Worm (Caenorhabditis elegans) whole organism, midembryonic: ENCODE measurements around the gene ZK783.7.

ENCODE experiments used
- T22C8.4 ChIP-seq: fragments of 200-800 bp; sonication (Bioruptor generic); IDR thresholded peaks from 2 replicates; pipeline ENCODE4 v1.3.6; 2022; ENCODE audit warnings: missing genetic modification characterization, missing compliant biosample characterization
- cog-1 ChIP-seq: sonication (generic microtip); optimal IDR thresholded peaks from 2 replicates; lab custom pipeline; 2016; ENCODE audit warnings: missing genetic modification characterization, missing compliant biosample characterization
- flt-1 ChIP-seq: fragments of 200-800 bp; sonication (Bioruptor generic); IDR thresholded peaks from 2 replicates; pipeline ENCODE4 v1.3.6; 2022; ENCODE audit warnings: missing genetic modification characterization, missing compliant biosample characterization
- klf-2 ChIP-seq: fragments of 200-800 bp; sonication (Bioruptor generic); conservative IDR thresholded peaks from 2 replicates; pipeline ENCODE4 v1.3.6; 2022; ENCODE audit warnings: missing genetic modification reagents, missing genetic modification characterization, missing compliant biosample characterization
- med-1 ChIP-seq: sonication (generic microtip); optimal IDR thresholded peaks from 2 replicates; lab custom pipeline; 2017; ENCODE audit warnings: missing genetic modification characterization, mild to moderate bottlenecking, missing compliant biosample characterization, antibody characterized with exemption, missing genetic modification reagents; ENCODE audit not compliant: insufficient read depth
- ref-1 ChIP-seq: fragments of 200-800 bp; sonication (Bioruptor generic); conservative IDR thresholded peaks from 2 replicates; pipeline ENCODE4 v1.3.6; 2022; ENCODE audit warnings: missing genetic modification reagents, missing genetic modification characterization, missing compliant biosample characterization
- tab-1 ChIP-seq: fragments of 200-800 bp; sonication (Bioruptor generic); IDR thresholded peaks from 2 replicates; pipeline ENCODE4 v1.3.6; 2022; ENCODE audit warnings: missing genetic modification characterization, missing compliant biosample characterization
- ztf-23 ChIP-seq: fragments of 200-800 bp; sonication (Bioruptor generic); IDR thresholded peaks from 2 replicates; pipeline ENCODE4 v1.3.6; 2022; ENCODE audit warnings: missing genetic modification reagents, missing genetic modification characterization, missing compliant biosample characterization
- ztf-29 ChIP-seq: fragments of 200-800 bp; sonication (Bioruptor generic); IDR thresholded peaks from 2 replicates; pipeline ENCODE4 v1.3.6; 2022; ENCODE audit warnings: missing genetic modification reagents, missing genetic modification characterization, missing compliant biosample characterization

The ZK783.7 gene

ce11 chrIII:7661162-7661561, 4.6 kb downstream of the ZK783.7 start:
- TF ChIP-seq ztf-29 (GFP tag; lab: Robert Waterston, UW) (no peak), ref-1 (GFP tag; lab: Robert Waterston, UW) (no peak), cog-1 (tag; lab: Kevin White, UChicago) (no peak), ztf-23 (GFP tag; lab: Robert Waterston, UW) (no peak), flt-1 (GFP tag; lab: Robert Waterston, UW) (no peak), med-1 (no peak), tab-1 (no peak), T22C8.4 (GFP tag; lab: Robert Waterston, UW) (no peak), klf-2 (GFP tag; lab: Robert Waterston, UW) (no peak)

ce11 chrIII:7661978-7662377, 5.5 kb downstream of the ZK783.7 start, which contains the start of gene lido-18:
lido-18 (plus strand) TSS chrIII:7662278.
- TF ChIP-seq cog-1 (tag; lab: Kevin White, UChicago): no peak
- TF ChIP-seq ref-1 (GFP tag; lab: Robert Waterston, UW): no peak

DNA sequence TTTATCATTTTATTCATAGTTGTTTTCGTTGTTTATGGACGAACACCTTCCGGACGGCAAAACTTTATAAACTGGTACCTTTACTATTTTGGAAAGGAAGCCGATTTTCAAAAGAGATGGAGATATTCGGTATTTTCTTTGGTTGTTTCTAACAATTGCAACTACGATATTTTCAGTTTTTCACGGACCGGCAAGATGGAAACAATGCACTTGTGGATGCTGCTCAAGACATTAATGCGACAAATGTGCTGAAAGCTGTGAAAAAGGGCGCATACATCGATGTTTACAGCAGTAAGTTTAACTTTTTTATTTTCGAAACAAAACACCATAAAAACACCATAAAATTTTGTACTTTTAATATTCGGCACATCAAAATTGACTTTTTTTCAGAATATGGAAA, 9.4 kb downstream of the ZK783.7 start:
- TF ChIP-seq klf-2 (GFP tag; lab: Robert Waterston, UW) (no peak), ref-1 (GFP tag; lab: Robert Waterston, UW) (no peak), flt-1 (GFP tag; lab: Robert Waterston, UW) (no peak), ztf-23 (GFP tag; lab: Robert Waterston, UW) (no peak), tab-1 (no peak), T22C8.4 (GFP tag; lab: Robert Waterston, UW) (no peak), med-1 (no peak), ztf-29 (GFP tag; lab: Robert Waterston, UW) (no peak), cog-1 (tag; lab: Kevin White, UChicago) (no peak)

- TF ChIP-seq tab-1 (no peak), T22C8.4 (GFP tag; lab: Robert Waterston, UW) (no peak), flt-1 (GFP tag; lab: Robert Waterston, UW) (no peak), med-1 (no peak), ref-1 (GFP tag; lab: Robert Waterston, UW) (no peak), klf-2 (GFP tag; lab: Robert Waterston, UW) (no peak), ztf-23 (GFP tag; lab: Robert Waterston, UW) (no peak), cog-1 (tag; lab: Kevin White, UChicago) (no peak), ztf-29 (GFP tag; lab: Robert Waterston, UW) (no peak)
Observed at ce11 chrIII:7672411-7672810, 15.9 kb downstream of the ZK783.7 start.

ce11 chrIII:7692287-7692686, 35.8 kb downstream of the ZK783.7 start:
- TF ChIP-seq flt-1 (GFP tag; lab: Robert Waterston, UW): no peak
- no peak for TF ChIP-seq ztf-29 (GFP tag; lab: Robert Waterston, UW)
- TF ChIP-seq cog-1 (tag; lab: Kevin White, UChicago): no peak
- TF ChIP-seq T22C8.4 (GFP tag; lab: Robert Waterston, UW): no peak
- no peak for TF ChIP-seq med-1
- no peak for TF ChIP-seq ref-1 (GFP tag; lab: Robert Waterston, UW)
- TF ChIP-seq klf-2 (GFP tag; lab: Robert Waterston, UW): no peak
- TF ChIP-seq ztf-23 (GFP tag; lab: Robert Waterston, UW): no peak
- TF ChIP-seq tab-1: no peak

DNA sequence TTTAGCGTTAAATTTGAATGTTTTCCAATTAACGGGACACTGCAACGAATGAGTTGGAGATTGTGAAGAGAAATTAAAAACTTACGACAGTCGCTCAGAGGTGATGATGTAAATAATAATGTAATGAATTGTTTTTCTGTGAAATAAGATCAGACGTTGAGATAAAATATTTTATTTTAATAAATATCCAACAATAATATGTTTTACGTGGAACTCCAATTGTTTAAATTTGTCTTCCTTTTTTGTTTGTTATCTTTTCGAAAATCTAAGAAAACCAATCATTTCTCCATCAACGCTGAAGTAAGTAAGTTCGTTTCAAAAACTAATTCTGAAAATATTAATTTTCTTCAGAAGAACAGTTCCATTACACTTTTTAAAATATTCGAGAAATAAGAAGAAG, 37.8 kb downstream of the ZK783.7 start, which contains the start of gene C18H2.5:
TSS of gene C18H2.5 (minus strand) at position 101 of the 400 bp plus-strand sequence.
- no peak for TF ChIP-seq klf-2 (GFP tag; lab: Robert Waterston, UW)
- TF ChIP-seq flt-1 (GFP tag; lab: Robert Waterston, UW): no peak
- TF ChIP-seq ref-1 (GFP tag; lab: Robert Waterston, UW): no peak
- no peak for TF ChIP-seq cog-1 (tag; lab: Kevin White, UChicago)
- TF ChIP-seq ztf-29 (GFP tag; lab: Robert Waterston, UW): no peak
- no peak for TF ChIP-seq ztf-23 (GFP tag; lab: Robert Waterston, UW)
- TF ChIP-seq tab-1: no peak
- no peak for TF ChIP-seq med-1
- TF ChIP-seq T22C8.4 (GFP tag; lab: Robert Waterston, UW): no peak

DNA sequence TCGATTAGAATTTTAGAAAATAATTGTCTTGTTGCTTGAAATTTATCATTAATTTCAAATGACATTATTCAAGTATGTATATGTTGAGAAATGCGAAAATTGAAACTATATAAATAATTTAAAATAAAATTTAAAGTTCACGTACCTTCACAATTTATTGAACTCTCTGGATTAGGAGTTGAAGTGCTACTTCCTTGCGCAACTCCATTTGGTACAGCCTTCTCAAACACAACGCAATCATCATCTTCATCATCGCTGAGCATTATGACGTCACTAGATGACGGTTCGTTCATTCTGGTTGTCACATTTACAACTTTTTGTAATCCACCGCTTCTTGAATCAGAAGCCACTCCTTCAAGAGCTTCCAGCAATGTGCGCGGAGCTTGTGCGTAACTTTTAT, 47.0 kb downstream of the ZK783.7 start:
- TF ChIP-seq T22C8.4 (GFP tag; lab: Robert Waterston, UW): no peak
- TF ChIP-seq tab-1: no peak
- no peak for TF ChIP-seq ztf-29 (GFP tag; lab: Robert Waterston, UW)
- no peak for TF ChIP-seq med-1
- TF ChIP-seq cog-1 (tag; lab: Kevin White, UChicago): no peak
- no peak for TF ChIP-seq ztf-23 (GFP tag; lab: Robert Waterston, UW)
- TF ChIP-seq flt-1 (GFP tag; lab: Robert Waterston, UW): no peak
- TF ChIP-seq klf-2 (GFP tag; lab: Robert Waterston, UW): no peak
- no peak for TF ChIP-seq ref-1 (GFP tag; lab: Robert Waterston, UW)
